Fruit fly (Drosophila melanogaster): ENCODE results near the gene Prx1.
A peak's percentile ranks its signal among the peaks of the same experiment; 100 is the strongest.

The Prx1 gene

dm6 chr3L:15253606-15254054, 46.0 kb downstream of the Prx1 start:
- TF ChIP-seq CG4318 (GFP tag; optimal IDR thresholded peaks at IDR 0.05) (peak; percentile 81), Sox102F (GFP tag; optimal IDR thresholded peaks at IDR 0.05) (no peak), dsx (GFP tag; optimal IDR thresholded peaks at IDR 0.05; ENCODE audit: poor library complexity, severe bottlenecking) (no peak), CG6163 (GFP tag; IDR thresholded peaks at IDR 0.05) (no peak), CG32006 (GFP tag; optimal IDR thresholded peaks at IDR 0.05) (peak; percentile 87), CG3032 (tag; optimal IDR thresholded peaks at IDR 0.05) (peak; percentile 31), OdsH (GFP tag; optimal IDR thresholded peaks at IDR 0.05) (peak; percentile 53), Eip75B (GFP tag; optimal IDR thresholded peaks at IDR 0.05) (peak; percentile 26), CG6276 (GFP tag; optimal IDR thresholded peaks at IDR 0.05) (peak; percentile 68), Sox14 (GFP tag; optimal IDR thresholded peaks at IDR 0.05) (peak; percentile 22), acj6 (GFP tag; optimal IDR thresholded peaks at IDR 0.05) (peak; percentile 33), Hr39 (GFP tag; optimal IDR thresholded peaks at IDR 0.05) (no peak), ss (GFP tag; optimal IDR thresholded peaks at IDR 0.05) (peak in 1 of 2 experiments; percentile 19), CG9139 (GFP tag; optimal IDR thresholded peaks at IDR 0.05) (no peak), Smox (GFP tag; optimal IDR thresholded peaks at IDR 0.05) (peak; percentile 9), svp (GFP tag) (peak; percentile 60), CG16779 (tag; optimal IDR thresholded peaks at IDR 0.05) (no peak), CG10669 (GFP tag; optimal IDR thresholded peaks at IDR 0.05) (peak; percentile 11), fkh (GFP tag; optimal IDR thresholded peaks at IDR 0.05) (no peak), Sox15 (GFP tag; optimal IDR thresholded peaks at IDR 0.05) (peak; percentile 4), eg (GFP tag; IDR thresholded peaks at IDR 0.05) (peak; percentile 26; the same call in 1 of the 3 replicates), salr (GFP tag; optimal IDR thresholded peaks at IDR 0.05) (peak in 1 of 2 experiments; percentile 79), Hr38 (GFP tag; optimal IDR thresholded peaks at IDR 0.05) (no peak), CG11762 (GFP tag; optimal IDR thresholded peaks at IDR 0.05; ENCODE audit: insufficient read depth) (peak; percentile 30), dac (GFP tag; optimal IDR thresholded peaks at IDR 0.05) (peak; percentile 60), CG6808 (GFP tag; optimal IDR thresholded peaks at IDR 0.05) (peak; percentile 53), cyc (GFP tag; optimal IDR thresholded peaks at IDR 0.05) (no peak), Ets21C (GFP tag; optimal IDR thresholded peaks at IDR 0.05) (no peak), spab (GFP tag; optimal IDR thresholded peaks at IDR 0.05) (peak; percentile 1), Ets96B (tag; optimal IDR thresholded peaks at IDR 0.05) (peak; percentile 15), vri (GFP tag; optimal IDR thresholded peaks at IDR 0.05) (no peak), Eip78C (GFP tag) (peak; percentile 87), CG10631 (GFP tag; optimal IDR thresholded peaks at IDR 0.05) (peak; percentile 50), CG15336 (GFP tag; IDR thresholded peaks at IDR 0.05) (peak; percentile 49; the same call in 1 of the 2 replicates), CG1621 (tag; optimal IDR thresholded peaks at IDR 0.05) (no peak), CG11294 (GFP tag; IDR thresholded peaks at IDR 0.05) (no peak), fd59A (GFP tag; optimal IDR thresholded peaks at IDR 0.05) (no peak), CG11902 (GFP tag; optimal IDR thresholded peaks at IDR 0.05) (no peak), CG6854 (GFP tag; optimal IDR thresholded peaks at IDR 0.05) (no peak), Gug (GFP tag; IDR thresholded peaks at IDR 0.05) (no peak), Met (GFP tag; optimal IDR thresholded peaks at IDR 0.05) (peak; percentile 30), achi (GFP tag; optimal IDR thresholded peaks at IDR 0.05) (peak; percentile 37), pdm3 (GFP tag; optimal IDR thresholded peaks at IDR 0.05) (peak; percentile 20), CG8319 (GFP tag; optimal IDR thresholded peaks at IDR 0.05) (no peak), Hr4 (GFP tag; optimal IDR thresholded peaks at IDR 0.05) (peak; percentile 76), fd85E (GFP tag; optimal IDR thresholded peaks at IDR 0.05) (no peak), CG8632 (GFP tag; optimal IDR thresholded peaks at IDR 0.05) (no peak), CG3919 (GFP tag; optimal IDR thresholded peaks at IDR 0.05) (peak; percentile 40), CG7368 (GFP tag; optimal IDR thresholded peaks at IDR 0.05) (no peak), topi (GFP tag; optimal IDR thresholded peaks at IDR 0.05) (no peak), esn (GFP tag; optimal IDR thresholded peaks at IDR 0.05) (peak; percentile 37), Eip93F (GFP tag; optimal IDR thresholded peaks at IDR 0.05) (no peak)

Measured in whole organism, prepupa.